Worm (Caenorhabditis elegans) whole organism, L1 larva: ENCODE data around the gene agxt-1.

Experiments
- pag-3 ChIP-seq: sonication (generic microtip); optimal IDR thresholded peaks from 2 replicates; lab custom pipeline; 2017; ENCODE audit warnings: missing genetic modification characterization, mild to moderate bottlenecking, missing compliant biosample characterization, antibody characterized with exemption, borderline replicate concordance; ENCODE audit not compliant: insufficient read depth
- snpc-4 ChIP-seq: fragments of 150-350 bp; optimal IDR thresholded peaks from 2 replicates; lab custom pipeline; 2014; ENCODE audit warnings: missing biosample characterization, missing genetic modification characterization
- sup-37 ChIP-seq: fragments of 200-800 bp; sonication (Bioruptor generic); optimal IDR thresholded peaks from 2 replicates; lab custom pipeline; 2018; ENCODE audit warnings: mild to moderate bottlenecking, missing genetic modification characterization, missing compliant biosample characterization
- tbx-2 ChIP-seq: sonication (generic microtip); optimal IDR thresholded peaks from 2 replicates; lab custom pipeline; 2016; ENCODE audit warnings: missing genetic modification characterization, missing compliant biosample characterization

DNA sequence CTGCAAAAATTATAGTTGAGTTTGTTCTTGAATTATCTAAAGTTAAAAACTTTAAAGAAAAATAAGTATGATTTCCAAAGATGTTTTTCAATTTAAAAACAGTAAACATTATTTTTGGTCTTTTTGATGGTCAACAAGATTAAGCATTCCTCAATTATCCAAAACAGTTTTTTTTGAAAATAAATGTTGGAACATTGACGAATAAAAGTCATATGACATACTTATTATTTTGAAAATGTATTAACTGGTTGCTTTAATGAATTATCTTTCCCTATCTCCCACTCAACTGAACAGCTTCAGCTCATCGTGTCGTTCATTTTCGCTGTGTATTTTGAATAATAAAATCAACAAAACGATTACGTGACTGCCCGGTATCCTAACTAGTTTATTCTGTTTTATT lies 11.7 kb downstream of the agxt-1 start:
- TF ChIP-seq tbx-2: no peak
- no peak for TF ChIP-seq snpc-4 (tag; lab: Kevin White, UChicago)
- no peak for TF ChIP-seq pag-3 (tag; lab: Kevin White, UChicago)
- no peak for TF ChIP-seq sup-37 (GFP tag; lab: Kevin White, UChicago)
